Worm (Caenorhabditis elegans): ENCODE data around the gene W02D7.12.
"Not testable (repeated sequence)": the region's sequence is repeated elsewhere in the genome, so short reads cannot be mapped to it uniquely, and the experiment has no call there.

The W02D7.12 gene

ce11 chrV:8335620-8336019, 24.3 kb downstream of the W02D7.12 start (continued):
- TF ChIP-seq nhr-6 (tag; optimal IDR thresholded peaks at IDR 0.05) (no peak), aly-2 (tag; optimal IDR thresholded peaks at IDR 0.05) (no peak), nhr-129 (tag; optimal IDR thresholded peaks at IDR 0.05) (peak; percentile 20), nhr-12 (tag; optimal IDR thresholded peaks at IDR 0.05) (no peak)

ce11 chrV:8340924-8341323, 29.6 kb downstream of the W02D7.12 start, which contains the start of gene C08D8.7:
C08D8.7 (plus strand) TSS chrV:8341224.
- not testable (repeated sequence) for TF ChIP-seq mbf-1 (tag; optimal IDR thresholded peaks at IDR 0.05); unc-62 (GFP tag; optimal IDR thresholded peaks at IDR 0.05); nhr-23 (tag; optimal IDR thresholded peaks at IDR 0.05)

- no peak for TF ChIP-seq snpc-4 (tag; optimal IDR thresholded peaks at IDR 0.05)
- no peak for TF ChIP-seq nhr-77 (tag; optimal IDR thresholded peaks at IDR 0.05)
- no peak for TF ChIP-seq lin-11 (tag; optimal IDR thresholded peaks at IDR 0.05)
- TF ChIP-seq nhr-10 (tag; optimal IDR thresholded peaks at IDR 0.05): no peak
- no peak for TF ChIP-seq Y55F3AM.14 (GFP tag; optimal IDR thresholded peaks at IDR 0.05)
- TF ChIP-seq ceh-82 (tag; optimal IDR thresholded peaks at IDR 0.05): no peak
- TF ChIP-seq R02D3.7 (tag; optimal IDR thresholded peaks at IDR 0.05): no peak
- TF ChIP-seq gmeb-1 (tag; optimal IDR thresholded peaks at IDR 0.05): no peak
- TF ChIP-seq unc-55 (GFP tag; optimal IDR thresholded peaks at IDR 0.05): no peak
- no peak for TF ChIP-seq lsy-2 (tag; optimal IDR thresholded peaks at IDR 0.05)
- no peak for TF ChIP-seq nhr-21 (tag; optimal IDR thresholded peaks at IDR 0.05)
- TF ChIP-seq fos-1 (tag; optimal IDR thresholded peaks at IDR 0.05): no peak
- no peak for TF ChIP-seq ZK546.5 (tag; optimal IDR thresholded peaks at IDR 0.05)
- no peak for TF ChIP-seq nhr-129 (tag; optimal IDR thresholded peaks at IDR 0.05)
- no peak for TF ChIP-seq sem-4 (tag; optimal IDR thresholded peaks at IDR 0.05)
- TF ChIP-seq skn-1 (tag; optimal IDR thresholded peaks at IDR 0.05): no peak
- TF ChIP-seq F13H6.1 (tag; optimal IDR thresholded peaks at IDR 0.05): no peak
- no peak for TF ChIP-seq lin-39 (tag; optimal IDR thresholded peaks at IDR 0.05)
- no peak for TF ChIP-seq ama-1 (optimal IDR thresholded peaks at IDR 0.05)
- TF ChIP-seq nhr-6 (tag; optimal IDR thresholded peaks at IDR 0.05): no peak
These were observed 31.1 kb downstream of the W02D7.12 start for ce11 chrV:8342416-8342815.

- no peak for TF ChIP-seq elt-1 (tag; optimal IDR thresholded peaks at IDR 0.05)
- TF ChIP-seq nhr-23 (tag; optimal IDR thresholded peaks at IDR 0.05): no peak
- TF ChIP-seq unc-39 (tag; optimal IDR thresholded peaks at IDR 0.05): no peak
- no peak for TF ChIP-seq nhr-25 (tag; optimal IDR thresholded peaks at IDR 0.05)
- no peak for TF ChIP-seq blmp-1 (tag; optimal IDR thresholded peaks at IDR 0.05; ENCODE audit: insufficient read depth)
- TF ChIP-seq C34F6.9 (tag; optimal IDR thresholded peaks at IDR 0.05): no peak
These were observed 34.1 kb downstream of the W02D7.12 start, which contains the start of gene C08D8.1 for ce11 chrV:8345436-8345835. C08D8.1 (plus strand) TSS chrV:8345759.

- peak; percentile 84 for TF ChIP-seq fos-1 (tag; optimal IDR thresholded peaks at IDR 0.05)
- TF ChIP-seq nhr-23 (tag; optimal IDR thresholded peaks at IDR 0.05): no peak
- TF ChIP-seq nhr-25 (tag; optimal IDR thresholded peaks at IDR 0.05): peak; percentile 56
- no peak for TF ChIP-seq ztf-1 (GFP tag; conservative IDR thresholded peaks at IDR 0.05)
- TF ChIP-seq mbf-1 (tag; optimal IDR thresholded peaks at IDR 0.05): no peak
- peak; percentile 30 for TF ChIP-seq unc-62 (GFP tag; optimal IDR thresholded peaks at IDR 0.05)
- peak; percentile 75 for TF ChIP-seq lin-13 (GFP tag; optimal IDR thresholded peaks at IDR 0.05)
- peak in 1 of 2 experiments; percentile 27 for TF ChIP-seq mdl-1 (tag; optimal IDR thresholded peaks at IDR 0.05)
- TF ChIP-seq sma-9 (GFP tag; optimal IDR thresholded peaks at IDR 0.05): peak; percentile 97
- no peak for TF ChIP-seq sma-9 (tag; optimal IDR thresholded peaks at IDR 0.05)
- TF ChIP-seq zag-1 (tag; optimal IDR thresholded peaks at IDR 0.05): peak; percentile 46
- no peak for TF ChIP-seq elt-3 (tag; optimal IDR thresholded peaks at IDR 0.05)
- peak; percentile 99 for TF ChIP-seq snpc-4 (tag; optimal IDR thresholded peaks at IDR 0.05)
- peak; percentile 73 for TF ChIP-seq Y55F3AM.14 (GFP tag; optimal IDR thresholded peaks at IDR 0.05)
- peak; percentile 36 for TF ChIP-seq R02D3.7 (tag; optimal IDR thresholded peaks at IDR 0.05)
- TF ChIP-seq alr-1 (tag; optimal IDR thresholded peaks at IDR 0.05): no peak
- TF ChIP-seq peb-1 (tag; optimal IDR thresholded peaks at IDR 0.05): no peak
- TF ChIP-seq mab-5 (tag; optimal IDR thresholded peaks at IDR 0.05): peak; percentile 47
- peak; percentile 69 for TF ChIP-seq nhr-237 (tag; optimal IDR thresholded peaks at IDR 0.05)
- TF ChIP-seq nhr-12 (tag; optimal IDR thresholded peaks at IDR 0.05): no peak
- peak; percentile 29 for TF ChIP-seq sem-4 (tag; optimal IDR thresholded peaks at IDR 0.05)
- peak; percentile 89 for TF ChIP-seq F13H6.1 (tag; optimal IDR thresholded peaks at IDR 0.05)
- TF ChIP-seq nhr-77 (tag; optimal IDR thresholded peaks at IDR 0.05): no peak
- TF ChIP-seq ceh-16 (tag; optimal IDR thresholded peaks at IDR 0.05): peak; percentile 47
- TF ChIP-seq elt-1 (tag; optimal IDR thresholded peaks at IDR 0.05): no peak
- TF ChIP-seq dmd-4 (tag; optimal IDR thresholded peaks at IDR 0.05): no peak
- TF ChIP-seq unc-39 (tag; optimal IDR thresholded peaks at IDR 0.05): no peak
- TF ChIP-seq sma-3 (GFP tag; optimal IDR thresholded peaks at IDR 0.05): peak; percentile 94
- TF ChIP-seq C34F6.9 (tag; optimal IDR thresholded peaks at IDR 0.05): no peak
- TF ChIP-seq crh-2 (tag; optimal IDR thresholded peaks at IDR 0.05): peak; percentile 89
- peak; percentile 88 for TF ChIP-seq gmeb-1 (tag; optimal IDR thresholded peaks at IDR 0.05)
- TF ChIP-seq ztf-4 (tag; optimal IDR thresholded peaks at IDR 0.05): peak; percentile 62
These were observed 37.7 kb downstream of the W02D7.12 start for ce11 chrV:8348959-8349389.
